Worm (Caenorhabditis elegans): ENCODE results near the gene C56E6.7.

Gene C56E6.7

DNA sequence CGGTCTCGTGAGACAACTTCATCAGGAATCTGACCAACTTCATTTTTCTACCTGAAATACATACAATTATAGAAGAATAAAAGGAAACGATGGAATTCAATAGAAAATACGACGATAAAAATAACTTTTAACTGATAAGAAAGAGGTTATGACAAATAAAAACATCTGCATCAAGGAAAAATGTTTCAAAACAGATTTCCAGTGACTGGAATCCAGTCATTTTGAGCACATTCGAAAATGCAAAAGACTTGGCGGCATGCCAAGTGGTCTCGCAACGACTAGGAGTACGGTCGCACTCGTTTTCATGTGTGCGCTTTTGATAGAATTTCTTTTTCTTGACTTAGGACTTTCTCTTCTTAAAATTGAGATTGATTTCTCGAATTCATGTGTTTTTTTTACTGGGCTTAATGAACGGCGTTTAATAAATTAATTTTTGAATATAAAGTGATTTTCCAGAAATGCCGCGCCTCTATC is 26.6 kb upstream of the C56E6.7 start, which contains the start of the genes snr-3 and rsp-5 (continued):
- TF ChIP-seq F10B5.3 (tag; optimal IDR thresholded peaks at IDR 0.05) (no peak), egl-27 (tag; optimal IDR thresholded peaks at IDR 0.05) (no peak), lim-7 (GFP tag; IDR thresholded peaks at IDR 0.05) (no peak), dve-1 (tag; optimal IDR thresholded peaks at IDR 0.05; ENCODE audit: insufficient read depth) (peak; percentile 73), D1046.2 (GFP tag; IDR thresholded peaks at IDR 0.05) (peak; percentile 98), aha-1 (tag) (peak; percentile 95), dmd-8 (GFP tag; IDR thresholded peaks at IDR 0.05) (no peak), attf-4 (tag; optimal IDR thresholded peaks at IDR 0.05) (no peak), ama-1 (optimal IDR thresholded peaks at IDR 0.05) (peak; percentile 4), madf-5 (GFP tag; IDR thresholded peaks at IDR 0.05) (no peak), nhr-111 (GFP tag; optimal IDR thresholded peaks at IDR 0.05) (no peak), egl-43 (GFP tag; IDR thresholded peaks at IDR 0.05) (no peak), daf-8 (GFP tag; IDR thresholded peaks at IDR 0.05) (no peak), Y5F2A.4 (GFP tag; optimal IDR thresholded peaks at IDR 0.05) (no peak), nhr-48 (tag; optimal IDR thresholded peaks at IDR 0.05) (no peak), nhr-76 (tag; optimal IDR thresholded peaks at IDR 0.05) (no peak), fos-1 (tag; optimal IDR thresholded peaks at IDR 0.05) (no peak), fkh-10 (GFP tag; optimal IDR thresholded peaks at IDR 0.05) (peak; percentile 7), ceh-20 (GFP tag; IDR thresholded peaks at IDR 0.05) (no peak), mep-1 (tag; optimal IDR thresholded peaks at IDR 0.05) (peak; percentile 76), tra-1 (GFP tag; IDR thresholded peaks at IDR 0.05) (no peak), ztf-7 (tag; optimal IDR thresholded peaks at IDR 0.05) (peak; percentile 22)

- TF ChIP-seq unc-62 (GFP tag; optimal IDR thresholded peaks at IDR 0.05 in 1 of 2) (no peak), unc-62 (tag; optimal IDR thresholded peaks at IDR 0.05) (no peak), pha-4 (GFP tag; IDR thresholded peaks at IDR 0.05) (peak; percentile 60; the same call in 1 of the 2 replicates), pha-4 (tag; optimal IDR thresholded peaks at IDR 0.05) (no peak), arid-1 (GFP tag; conservative IDR thresholded peaks at IDR 0.05) (peak; percentile 68; the same call in 1 of the 2 replicates), lim-7 (GFP tag; IDR thresholded peaks at IDR 0.05) (peak; percentile 48; the same call in 1 of the 2 replicates), nhr-76 (tag; optimal IDR thresholded peaks at IDR 0.05) (no peak), madf-5 (GFP tag; IDR thresholded peaks at IDR 0.05) (0 out of 4 replicates have a peak, but pooled peaks of 1 of the 2 experiments have one; percentile 19), Y48G9A.11 (GFP tag; IDR thresholded peaks at IDR 0.05) (peak; percentile 56; the same call in 1 of the 2 replicates), tra-1 (GFP tag; IDR thresholded peaks at IDR 0.05) (0 out of 2 replicates have a peak, but pooled peaks have one; percentile 11), Y5F2A.4 (GFP tag; optimal IDR thresholded peaks at IDR 0.05) (peak; percentile 8), ceh-82 (tag; optimal IDR thresholded peaks at IDR 0.05) (no peak), F49E8.2 (tag; optimal IDR thresholded peaks at IDR 0.05; ENCODE audit: borderline replicate concordance) (peak; percentile 81), tag-97 (GFP tag; IDR thresholded peaks at IDR 0.05) (no peak), unc-130 (GFP tag; optimal IDR thresholded peaks at IDR 0.05) (peak; percentile 80), dmd-8 (GFP tag; IDR thresholded peaks at IDR 0.05) (peak; percentile 37; the same call in 1 of the 2 replicates), lin-38 (GFP tag; IDR thresholded peaks at IDR 0.05) (peak; percentile 72), snpc-1.2 (GFP tag; IDR thresholded peaks at IDR 0.05) (peak; percentile 63)
Observed at ce11 chrII:6491187-6491586, 25.2 kb upstream of the C56E6.7 start.

DNA sequence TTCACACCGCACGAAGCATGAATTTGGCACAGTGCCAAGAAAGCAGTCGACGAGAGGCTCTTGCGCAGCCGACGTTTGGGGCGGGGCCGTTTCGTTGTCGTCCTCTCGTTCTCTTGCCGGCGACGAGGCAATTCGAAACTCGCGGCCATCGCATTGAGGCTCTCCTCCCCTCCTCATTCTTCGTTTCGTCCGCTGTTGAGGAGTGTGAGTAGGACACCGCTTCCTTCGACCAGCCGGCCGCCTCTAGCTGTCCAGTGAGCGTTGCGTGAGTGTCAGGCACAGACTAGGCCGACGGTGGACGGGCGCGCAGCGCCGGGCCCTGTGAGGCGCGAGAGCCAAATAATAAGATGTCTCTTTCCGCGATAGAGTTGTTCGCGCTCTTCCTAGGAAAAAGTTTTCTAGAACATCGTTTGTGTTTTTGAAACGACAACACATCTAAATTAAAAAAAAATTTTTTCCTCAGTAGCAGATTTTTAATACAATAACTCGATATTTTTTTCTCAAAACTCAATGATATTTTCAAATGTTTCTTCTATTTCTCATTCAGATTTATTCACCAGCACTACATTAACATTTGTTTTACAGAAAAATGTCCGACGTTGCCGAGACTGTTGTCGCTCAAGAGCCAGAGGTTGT is 24.4 kb upstream of the C56E6.7 start, which contains the start of the genes T28D9.11 and T28D9.1:
TSS of gene T28D9.11 (minus strand) at position 177 of the 636 bp plus-strand sequence.
TSS of gene T28D9.1 (plus strand) at position 586 of the 636 bp plus-strand sequence.
- TF ChIP-seq ceh-28 (tag; optimal IDR thresholded peaks at IDR 0.05), result no peak
- TF ChIP-seq lim-7 (GFP tag; IDR thresholded peaks at IDR 0.05), result peak; percentile 71
- peak; percentile 4 for TF ChIP-seq spr-1 (tag; optimal IDR thresholded peaks at IDR 0.05)
- TF ChIP-seq mep-1 (tag; optimal IDR thresholded peaks at IDR 0.05), result peak; percentile 85
- no peak for TF ChIP-seq zfp-3 (GFP tag; conservative IDR thresholded peaks at IDR 0.05)
- no peak for TF ChIP-seq aly-2 (tag; optimal IDR thresholded peaks at IDR 0.05)
- TF ChIP-seq php-3 (GFP tag; IDR thresholded peaks at IDR 0.05), result 0 out of 2 replicates have a peak, but pooled peaks have one; percentile 36
- TF ChIP-seq vab-7 (GFP tag; IDR thresholded peaks at IDR 0.05), result peak; percentile 41; the same call in 1 of the 2 replicates
- peak; percentile 44 for TF ChIP-seq lin-38 (GFP tag; IDR thresholded peaks at IDR 0.05)
- TF ChIP-seq egl-43 (GFP tag; IDR thresholded peaks at IDR 0.05), result peak; percentile 82
- TF ChIP-seq dpl-1 (GFP tag; optimal IDR thresholded peaks at IDR 0.05), result peak; percentile 44
- TF ChIP-seq daf-16 (GFP tag; optimal IDR thresholded peaks at IDR 0.05), result no peak
- no peak for TF ChIP-seq daf-16 (tag; optimal IDR thresholded peaks at IDR 0.05)
- TF ChIP-seq lsy-2 (tag; optimal IDR thresholded peaks at IDR 0.05), result peak; percentile 70 to 77
- peak; percentile 63 for TF ChIP-seq ceh-20 (GFP tag; IDR thresholded peaks at IDR 0.05)
- TF ChIP-seq nhr-48 (tag; optimal IDR thresholded peaks at IDR 0.05), result peak; percentile 8
- TF ChIP-seq hlh-11 (tag; optimal IDR thresholded peaks at IDR 0.05), result peak; percentile 77
- peak in 1 of 2 experiments; percentile 27 for TF ChIP-seq mdl-1 (tag; optimal IDR thresholded peaks at IDR 0.05)
- 0 out of 4 replicates have a peak, but pooled peaks of 1 of the 2 experiments have one; percentile 32 for TF ChIP-seq madf-5 (GFP tag; IDR thresholded peaks at IDR 0.05)
- TF ChIP-seq rbr-2 (tag; optimal IDR thresholded peaks at IDR 0.05), result peak; percentile 64
